Worm (Caenorhabditis elegans): Measurements from ENCODE around the gene F40G9.15.

DNA sequence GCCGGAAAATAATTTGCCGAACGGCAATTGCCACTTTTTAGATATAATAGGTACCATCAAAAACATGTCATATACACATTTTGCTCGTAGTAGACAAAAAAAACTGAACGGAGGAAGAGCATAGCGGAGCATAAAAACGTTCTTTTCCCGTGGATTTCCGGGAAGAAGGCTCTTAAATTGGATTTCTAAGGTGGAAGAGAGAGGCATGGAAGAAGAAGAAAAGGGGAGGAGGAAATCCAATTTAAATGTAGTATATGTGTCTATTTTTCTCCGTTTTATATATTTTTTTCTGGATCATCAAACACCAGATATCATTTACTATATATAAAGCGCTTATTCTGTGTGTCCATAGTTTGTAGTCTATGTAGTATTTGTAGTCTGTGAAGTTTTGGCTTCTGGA, 29.2 kb downstream of the F40G9.15 start:
- TF ChIP-seq bed-2 (GFP tag; IDR thresholded peaks at IDR 0.05) (no peak), B0019.2 (GFP tag; conservative IDR thresholded peaks at IDR 0.05) (no peak), lin-54 (GFP tag; optimal IDR thresholded peaks at IDR 0.05) (no peak), hlh-26 (GFP tag; conservative IDR thresholded peaks at IDR 0.05) (no peak)

Data from whole organism, young adult.